Worm (Caenorhabditis elegans) whole organism, dauer: ENCODE data around the gene efhc-1.

Experiments
- unc-62 ChIP-seq: sonication (generic microtip); optimal IDR thresholded peaks from 2 replicates; lab custom pipeline; 2017; ENCODE audit warnings: missing biosample characterization, missing genetic modification reagents, missing genetic modification characterization

Gene efhc-1

DNA sequence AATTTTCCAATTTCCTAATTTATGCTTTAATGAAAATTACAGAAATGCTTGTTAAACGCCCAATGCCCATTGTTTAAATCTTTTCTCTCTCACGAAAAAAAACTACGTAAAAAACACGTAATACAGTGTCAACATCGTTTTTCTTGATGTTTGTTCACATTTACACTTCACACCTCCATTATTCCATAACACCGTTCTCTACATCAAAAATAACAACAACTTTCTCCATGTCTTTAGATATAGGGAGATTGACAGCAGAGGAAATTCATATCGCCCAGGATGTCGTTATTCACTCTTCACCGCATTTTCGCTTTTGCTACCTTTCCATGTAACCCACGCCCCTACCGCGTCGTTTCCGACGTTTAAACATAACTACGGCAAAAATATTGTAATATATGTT is at the start of gene efhc-1:
TSS of gene efhc-1 (plus strand) at position 301 of the 400 bp plus-strand sequence.
- no peak for TF ChIP-seq unc-62 (GFP tag; lab: Kevin White, UChicago)

DNA sequence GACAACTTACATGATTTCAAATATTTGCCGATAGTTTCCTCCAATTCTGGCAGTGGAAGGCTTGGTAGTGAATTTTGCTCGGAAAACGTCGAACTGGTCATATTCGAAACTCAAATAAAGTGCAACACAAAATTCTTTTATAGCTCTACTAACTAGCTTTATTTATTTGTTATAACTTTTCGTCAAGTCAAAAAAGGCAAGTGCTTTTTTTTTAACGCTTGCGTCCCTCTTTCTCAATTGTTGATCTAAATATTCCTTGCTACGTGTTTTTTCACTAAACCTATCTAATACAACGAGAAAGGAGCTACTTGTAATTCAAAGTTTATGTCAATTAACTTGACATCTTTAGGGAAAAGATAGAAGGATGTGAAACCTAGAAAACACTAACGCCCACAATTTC is 47.8 kb upstream of the efhc-1 start, which contains the start of gene F41E7.6:
TSS of gene F41E7.6 (minus strand) at position 101 of the 400 bp plus-strand sequence.
- no peak for TF ChIP-seq unc-62 (GFP tag; lab: Kevin White, UChicago)

DNA sequence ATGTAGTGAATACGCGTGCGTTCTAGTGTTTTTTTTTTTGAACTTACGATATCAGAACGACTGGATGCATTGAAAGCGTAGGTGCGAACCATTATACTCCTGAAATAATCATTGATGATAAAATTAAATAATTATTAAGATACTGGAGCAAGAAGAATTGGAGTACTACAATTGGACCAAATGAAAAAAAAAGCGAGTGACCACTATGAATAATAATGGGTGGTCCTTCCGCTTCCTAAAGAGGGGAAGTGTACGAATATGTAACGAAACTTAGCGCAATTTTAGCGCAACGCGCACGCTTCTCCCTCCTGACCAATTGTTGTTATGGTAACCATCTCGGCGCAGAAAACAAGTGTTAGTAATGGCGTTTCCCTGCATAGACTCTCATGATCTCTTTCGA is 42.3 kb upstream of the efhc-1 start, which contains the start of gene F41E7.9:
TSS of gene F41E7.9 (minus strand) at position 101 of the 400 bp plus-strand sequence.
- TF ChIP-seq unc-62 (GFP tag; lab: Kevin White, UChicago) = no peak

DNA sequence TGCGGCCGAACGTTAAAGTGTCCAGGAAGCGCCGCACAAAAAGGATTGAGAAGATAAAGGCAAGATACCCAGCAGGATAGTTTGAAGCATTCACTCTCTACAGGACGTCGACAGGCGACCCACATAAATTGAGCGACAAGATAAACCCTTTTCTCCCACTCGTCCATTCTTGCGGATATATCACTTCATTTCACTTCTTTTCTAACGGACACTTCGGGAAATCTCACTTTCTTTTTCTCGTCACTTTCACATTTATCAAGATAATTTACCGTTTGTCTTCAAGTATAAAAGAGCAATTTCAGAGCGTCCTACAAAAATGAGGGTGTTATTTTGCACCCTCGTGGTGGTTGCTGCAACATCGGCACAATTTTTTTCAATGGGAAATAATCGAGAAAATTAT is 40.6 kb upstream of the efhc-1 start, which contains the start of gene R07E3.6:
TSS of gene R07E3.6 (plus strand) at position 158 of the 400 bp plus-strand sequence.
- no peak for TF ChIP-seq unc-62 (GFP tag; lab: Kevin White, UChicago)

- no peak for TF ChIP-seq unc-62 (GFP tag; lab: Kevin White, UChicago)
Observed at ce11 chrX:10318437-10318836, 39.7 kb upstream of the efhc-1 start.

- TF ChIP-seq unc-62 (GFP tag; lab: Kevin White, UChicago) = no peak
Observed at ce11 chrX:10319653-10320052, 38.5 kb upstream of the efhc-1 start.

- no peak for TF ChIP-seq unc-62 (GFP tag; lab: Kevin White, UChicago)
Observed at ce11 chrX:10321401-10321800, 36.8 kb upstream of the efhc-1 start.

DNA sequence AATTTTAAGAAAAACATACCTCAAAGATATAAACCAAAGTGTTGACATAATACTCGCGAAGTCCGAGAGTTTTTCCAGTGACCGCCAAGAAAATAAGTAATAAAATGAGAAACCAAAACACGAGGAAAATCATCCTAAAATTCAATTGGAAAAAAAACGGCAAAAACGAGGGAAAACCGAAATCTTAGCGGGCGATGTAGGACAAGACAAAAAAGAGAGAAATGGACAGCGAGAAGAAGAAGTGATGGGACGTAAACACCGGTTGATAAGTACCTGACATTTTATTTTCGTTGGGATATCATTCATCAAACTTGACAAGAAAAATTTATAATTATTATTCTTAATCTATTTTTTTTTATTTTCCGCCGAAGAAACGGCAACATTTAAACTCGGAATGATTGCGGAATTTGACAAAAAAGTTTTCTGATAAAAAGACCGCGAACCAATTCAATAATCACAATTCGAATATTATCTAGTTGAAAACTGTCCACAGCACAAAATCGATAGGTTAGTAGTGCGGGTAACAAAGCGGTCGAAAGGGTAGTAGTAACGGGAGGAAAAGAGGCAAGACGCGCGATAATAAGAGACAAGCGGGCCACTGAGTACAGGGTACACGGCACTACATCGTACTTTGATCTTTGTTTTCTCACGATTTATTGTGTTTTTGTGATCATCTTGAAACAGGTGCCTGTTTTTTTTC is 30.7 kb upstream of the efhc-1 start, which contains the start of gene acl-5:
TSS of gene acl-5 (minus strand) at position 134 of the 700 bp plus-strand sequence.
- no peak for TF ChIP-seq unc-62 (GFP tag; lab: Kevin White, UChicago)

- no peak for TF ChIP-seq unc-62 (GFP tag; lab: Kevin White, UChicago)
Observed at ce11 chrX:10332035-10332614, 26.1 kb upstream of the efhc-1 start.

DNA sequence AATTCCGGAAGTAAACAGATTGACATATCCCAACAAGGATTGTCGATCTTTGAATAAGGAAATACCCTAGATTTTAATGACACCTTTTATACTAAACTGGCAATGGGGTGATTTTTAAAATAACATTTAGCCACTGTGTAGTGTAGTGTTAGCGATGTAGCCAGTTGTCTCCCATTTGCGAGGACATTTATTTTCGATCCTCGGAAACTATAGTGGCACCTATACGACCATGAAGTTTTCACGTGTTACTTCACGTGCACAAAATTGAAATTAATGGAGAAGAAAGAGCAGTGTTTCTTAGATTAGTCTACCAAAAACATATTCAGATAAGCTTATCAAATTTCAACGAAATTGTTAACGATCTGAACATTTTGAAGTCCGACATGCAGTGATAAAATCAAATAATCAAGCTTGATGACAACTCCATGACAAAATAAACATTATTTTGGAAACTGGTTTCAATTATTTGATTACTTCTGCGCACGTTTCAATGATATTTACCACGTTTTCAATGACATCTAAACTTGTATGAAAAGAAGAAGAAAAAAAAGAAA is 24.8 kb upstream of the efhc-1 start, which contains the start of gene R07E3.4:
TSS of gene R07E3.4 (minus strand) at position 51 of the 554 bp plus-strand sequence.
- no peak for TF ChIP-seq unc-62 (GFP tag; lab: Kevin White, UChicago)

ce11 chrX:10336138-10336537 is 22.0 kb upstream of the efhc-1 start, which contains the start of gene idpa-3:
Gene idpa-3, plus strand, starts transcription at chrX:10336438.
- no peak for TF ChIP-seq unc-62 (GFP tag; lab: Kevin White, UChicago)

DNA sequence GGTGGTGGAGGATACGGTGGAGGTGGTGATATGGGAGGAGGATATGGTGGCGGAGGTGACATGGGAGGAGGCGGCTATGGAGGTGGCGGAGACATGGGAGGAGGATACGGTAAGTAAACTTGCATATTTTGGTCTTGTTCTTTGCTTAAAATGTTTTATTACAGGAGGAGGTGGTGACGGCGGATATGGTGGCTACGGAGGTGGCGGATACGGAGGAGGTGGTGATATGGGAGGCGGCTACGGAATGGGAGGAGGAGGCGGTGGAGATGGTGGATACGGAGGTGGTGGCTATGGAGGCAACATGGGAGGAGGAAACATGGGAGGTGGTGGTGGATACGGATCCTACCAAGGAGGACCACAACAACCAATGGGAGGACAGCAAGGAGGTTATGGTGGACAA is 21.6 kb upstream of the efhc-1 start:
- no peak for TF ChIP-seq unc-62 (GFP tag; lab: Kevin White, UChicago)

ce11 chrX:10338100-10338499 is 20.1 kb upstream of the efhc-1 start, which contains the start of gene cut-5:
Gene cut-5, minus strand, starts transcription at chrX:10338200.
- TF ChIP-seq unc-62 (GFP tag; lab: Kevin White, UChicago) = no peak

ce11 chrX:10338761-10339160 is 19.4 kb upstream of the efhc-1 start:
- no peak for TF ChIP-seq unc-62 (GFP tag; lab: Kevin White, UChicago)

DNA sequence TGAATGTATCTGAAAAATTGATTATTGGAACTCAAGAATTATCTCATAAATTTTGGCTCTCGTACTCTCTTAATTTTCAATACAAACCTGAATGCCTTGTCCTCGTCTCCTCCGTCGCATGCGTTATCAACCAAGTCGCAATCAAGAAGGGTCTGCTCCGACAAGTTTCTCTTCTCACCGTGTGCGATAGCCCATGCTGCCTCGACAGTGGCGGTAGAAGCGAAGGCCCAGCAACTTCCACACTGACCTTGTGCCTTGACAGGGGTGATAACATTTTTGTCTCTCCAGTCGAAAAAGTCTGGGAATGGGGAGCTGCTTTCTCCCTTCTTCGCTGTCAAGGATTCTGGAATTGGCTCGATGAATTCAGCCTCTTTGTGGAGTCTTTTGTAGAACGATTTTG is 18.1 kb upstream of the efhc-1 start:
- no peak for TF ChIP-seq unc-62 (GFP tag; lab: Kevin White, UChicago)

DNA sequence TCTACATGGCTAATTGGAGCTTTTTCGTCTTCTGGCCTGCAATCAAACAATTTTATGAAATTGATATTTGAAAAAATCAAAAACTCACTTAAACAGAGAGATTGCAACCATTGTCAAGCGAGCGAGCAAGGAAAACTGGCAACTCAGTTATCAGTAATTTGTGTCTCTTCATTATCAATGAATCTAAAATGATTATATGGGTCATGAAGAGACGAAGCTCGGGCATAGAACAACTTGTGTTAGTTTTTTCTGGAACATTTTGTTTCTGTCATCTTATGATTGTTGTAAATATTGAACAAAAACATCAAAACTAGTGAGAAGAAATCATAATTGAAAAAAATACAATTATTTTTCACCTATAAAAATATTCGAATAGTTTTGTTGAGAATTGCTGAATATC is 17.2 kb upstream of the efhc-1 start, which contains the start of gene R07E3.1:
TSS of gene R07E3.1 (minus strand) at position 176 of the 400 bp plus-strand sequence.
- no peak for TF ChIP-seq unc-62 (GFP tag; lab: Kevin White, UChicago)
